Fruit fly (Drosophila melanogaster): ENCODE data around the gene CG14929.

- TF ChIP-seq Sox15 (GFP tag; optimal IDR thresholded peaks at IDR 0.05), result no peak
- TF ChIP-seq Hr4 (GFP tag; optimal IDR thresholded peaks at IDR 0.05), result no peak
- no peak for TF ChIP-seq Blimp-1 (GFP tag; optimal IDR thresholded peaks at IDR 0.05)
Measured at dm6 chr2L:11469973-11470372, 49.7 kb upstream of the CG14929 start.
